Worm (Caenorhabditis elegans): ENCODE results near the gene K08D8.2.
"Not testable (repeated sequence)": the region's sequence is repeated elsewhere in the genome, so short reads cannot be mapped to it uniquely, and the experiment has no call there.

The K08D8.2 gene

ce11 chrIV:12902430-12903110 is at the start of gene K08D8.2:
Gene K08D8.2 (plus strand): TSS chrIV:12903060.
- no peak for TF ChIP-seq unc-62 (GFP tag; optimal IDR thresholded peaks at IDR 0.05)

- TF ChIP-seq unc-62 (GFP tag; optimal IDR thresholded peaks at IDR 0.05), result no peak
Measured at ce11 chrIV:12854372-12855114, 48.3 kb upstream of the K08D8.2 start.

DNA sequence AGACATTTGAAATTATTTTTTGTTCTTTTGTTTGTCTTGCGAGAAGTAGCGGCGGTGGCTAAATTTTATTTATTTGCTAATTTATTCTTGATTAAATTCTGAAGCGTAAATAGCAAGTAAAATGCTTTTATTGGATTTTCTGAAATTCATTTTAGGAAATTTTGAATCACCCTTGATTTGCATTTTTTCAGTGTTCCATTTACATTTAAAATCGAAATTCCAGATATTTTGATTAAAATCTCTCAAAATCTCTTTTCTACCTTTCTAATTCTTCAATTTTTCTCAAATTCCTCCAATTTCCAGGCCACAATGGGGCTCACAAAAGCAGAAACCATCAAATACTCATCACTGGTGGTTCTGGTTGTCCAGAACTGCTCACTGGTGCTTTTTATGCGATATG is 47.6 kb upstream of the K08D8.2 start, which contains the start of gene nstp-5:
Gene nstp-5 (plus strand): TSS at position 301 of the 400 bp plus-strand sequence.
- TF ChIP-seq unc-62 (GFP tag; optimal IDR thresholded peaks at IDR 0.05), result no peak

- no peak for TF ChIP-seq unc-62 (GFP tag; optimal IDR thresholded peaks at IDR 0.05)
Measured at ce11 chrIV:12859797-12860196, 43.1 kb upstream of the K08D8.2 start, which contains the start of gene gcy-18. Gene gcy-18 (plus strand): TSS chrIV:12860097.

ce11 chrIV:12865884-12866283 is 37.0 kb upstream of the K08D8.2 start, which contains the start of gene clec-186:
Gene clec-186 (plus strand): TSS chrIV:12866109.
- TF ChIP-seq unc-62 (GFP tag; optimal IDR thresholded peaks at IDR 0.05), result no peak

ce11 chrIV:12869383-12869782 is 33.5 kb upstream of the K08D8.2 start:
- TF ChIP-seq unc-62 (GFP tag; optimal IDR thresholded peaks at IDR 0.05), result no peak

DNA sequence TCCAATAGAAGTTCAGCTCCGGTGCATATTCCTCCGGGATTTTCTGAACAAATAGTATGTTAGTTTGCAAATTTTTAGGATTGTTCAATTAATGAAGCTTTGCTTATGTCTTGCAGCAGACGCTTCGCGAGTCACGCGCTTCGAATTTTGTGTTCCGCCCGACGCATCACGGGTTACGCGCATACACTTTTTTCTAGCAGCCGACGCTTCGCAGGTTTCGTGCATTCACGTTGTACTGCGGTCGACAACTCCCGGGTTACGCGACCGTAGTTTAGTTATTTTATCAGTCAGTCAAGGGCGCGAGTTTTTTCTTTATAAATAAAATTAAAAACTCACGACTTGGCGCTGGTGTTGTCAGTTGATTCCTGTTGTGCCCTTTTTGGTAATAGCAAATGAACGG is 33.0 kb upstream of the K08D8.2 start:
- no peak for TF ChIP-seq unc-62 (GFP tag; optimal IDR thresholded peaks at IDR 0.05)

DNA sequence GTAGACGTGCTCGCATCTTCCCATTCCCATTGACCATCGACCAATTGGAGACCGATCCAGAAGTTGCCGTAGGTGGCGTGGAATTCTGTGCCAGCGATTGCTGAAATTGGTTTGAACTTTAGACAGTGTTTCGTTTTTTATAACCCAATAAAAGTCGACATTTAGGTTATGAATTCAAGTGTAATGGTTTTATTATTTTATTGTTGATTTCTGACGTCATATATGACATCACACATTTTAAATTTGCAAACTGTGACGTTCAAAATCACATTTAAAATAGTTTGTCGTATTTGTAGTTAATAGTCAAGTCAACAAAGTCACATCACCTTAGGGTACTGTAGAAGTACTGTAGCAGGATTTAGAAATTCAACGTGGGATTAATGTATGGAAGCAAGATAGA is 32.5 kb upstream of the K08D8.2 start:
- TF ChIP-seq unc-62 (GFP tag; optimal IDR thresholded peaks at IDR 0.05), result no peak

DNA sequence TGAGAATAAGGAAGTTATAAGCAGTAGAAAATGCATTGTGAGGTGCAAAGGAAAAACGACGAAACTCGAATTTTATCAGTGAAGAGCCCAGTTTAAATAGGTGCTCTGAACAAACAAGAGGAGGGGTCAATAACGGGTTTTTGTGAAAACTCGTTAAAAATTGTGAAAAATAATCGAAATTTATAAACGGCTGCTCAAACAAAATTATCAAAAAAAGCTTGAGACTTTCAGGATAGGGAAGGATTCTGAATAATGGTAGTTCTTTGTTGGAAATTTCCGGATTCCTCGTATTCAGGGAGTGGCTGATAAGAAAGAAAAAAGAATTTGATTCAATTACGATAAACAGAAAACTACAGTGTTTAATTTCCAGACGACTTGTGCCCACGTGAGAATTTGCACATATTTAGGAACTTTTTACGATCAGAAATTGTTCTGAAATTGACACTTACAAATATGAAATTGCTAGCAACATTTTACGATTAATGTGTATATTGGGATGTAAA is 31.4 kb upstream of the K08D8.2 start, which contains the start of gene clec-187:
Gene clec-187 (minus strand): TSS at position 51 of the 503 bp plus-strand sequence.
- TF ChIP-seq unc-62 (GFP tag; optimal IDR thresholded peaks at IDR 0.05), result no peak

DNA sequence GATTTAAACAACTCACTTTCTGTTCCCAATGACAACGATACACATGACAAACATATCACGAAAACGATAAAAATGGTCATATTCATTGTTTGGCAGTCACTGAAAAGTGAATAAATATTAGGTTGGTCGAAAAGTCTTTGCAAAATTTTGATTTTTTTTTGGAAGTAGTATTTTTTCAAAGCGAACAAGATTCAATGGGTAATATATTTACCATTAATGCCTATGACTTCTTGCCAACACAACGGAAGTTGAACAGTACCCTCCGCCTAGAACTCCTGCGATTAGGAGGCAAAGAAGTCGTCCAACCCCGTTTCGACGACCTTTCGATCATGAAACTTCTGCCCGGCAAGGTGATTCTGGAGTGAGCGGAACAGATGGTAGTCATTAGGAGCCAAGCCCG is 27.6 kb upstream of the K08D8.2 start, which contains the start of gene ZK896.1:
Gene ZK896.1 (minus strand): TSS at position 101 of the 400 bp plus-strand sequence.
- TF ChIP-seq unc-62 (GFP tag; optimal IDR thresholded peaks at IDR 0.05), result not testable (repeated sequence)

- no peak for TF ChIP-seq unc-62 (GFP tag; optimal IDR thresholded peaks at IDR 0.05)
Measured at ce11 chrIV:12876558-12876957, 26.3 kb upstream of the K08D8.2 start.

DNA sequence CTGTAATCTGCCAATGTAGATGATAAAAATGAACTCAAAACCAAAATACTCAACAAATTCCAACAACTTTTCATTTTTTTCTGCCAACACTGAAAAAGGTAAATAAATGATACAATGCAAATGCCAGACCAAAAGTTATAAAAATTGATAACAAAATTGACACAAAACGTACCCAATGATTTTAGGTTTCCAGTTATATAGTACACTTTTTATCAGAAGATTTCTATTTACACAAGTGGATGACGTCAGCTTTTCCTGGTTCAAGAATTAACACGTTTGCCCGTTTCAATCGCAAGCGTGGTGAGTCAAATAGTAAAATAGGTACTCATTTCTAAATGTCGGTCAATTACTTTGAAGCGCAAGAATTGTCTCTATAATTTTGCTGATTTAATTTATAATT is 23.3 kb upstream of the K08D8.2 start, which contains the start of gene ZK896.5:
Gene ZK896.5 (minus strand): TSS at position 89 of the 400 bp plus-strand sequence.
- TF ChIP-seq unc-62 (GFP tag; optimal IDR thresholded peaks at IDR 0.05), result no peak

DNA sequence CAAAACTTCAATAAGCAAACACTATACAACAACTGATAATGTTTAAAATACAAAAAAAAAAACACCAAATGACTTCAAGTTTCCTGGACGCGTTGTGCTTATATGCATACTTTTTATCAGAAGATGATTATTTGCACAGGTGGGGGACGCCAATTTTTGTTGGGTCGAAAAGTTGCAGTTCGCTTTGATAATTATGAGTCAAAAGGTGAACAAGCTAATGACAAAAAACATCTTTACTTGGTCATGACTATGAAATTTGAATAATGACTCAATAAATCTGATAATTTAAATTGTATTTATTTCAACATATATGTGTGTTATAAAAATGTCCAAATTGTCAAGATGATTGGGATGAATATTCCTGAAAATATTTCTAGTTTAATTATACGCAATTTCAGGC is 19.7 kb upstream of the K08D8.2 start, which contains the start of gene ZK896.4:
Gene ZK896.4 (minus strand): TSS at position 101 of the 400 bp plus-strand sequence.
- TF ChIP-seq unc-62 (GFP tag; optimal IDR thresholded peaks at IDR 0.05), result no peak

DNA sequence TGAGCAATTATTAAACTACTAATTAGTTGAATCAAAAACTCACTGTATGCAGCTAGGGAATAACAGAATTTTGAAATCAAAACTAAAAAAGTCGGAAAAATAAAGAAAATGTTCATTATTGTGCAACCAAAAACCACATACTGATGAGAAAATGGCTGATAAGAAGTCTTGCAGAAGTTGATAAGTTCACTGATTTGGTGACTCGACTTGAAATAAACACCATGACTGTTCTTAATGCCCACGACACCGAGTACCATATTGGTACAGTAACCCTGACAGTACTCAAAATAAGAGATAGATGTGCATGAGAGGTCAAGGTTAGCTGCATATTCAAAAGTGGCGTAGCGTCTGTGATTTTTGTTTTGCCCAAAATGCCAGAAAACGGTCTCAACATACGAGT is 16.8 kb upstream of the K08D8.2 start:
- TF ChIP-seq unc-62 (GFP tag; optimal IDR thresholded peaks at IDR 0.05), result no peak

ce11 chrIV:12890445-12890844 is 12.4 kb upstream of the K08D8.2 start, which contains the start of gene K08D8.6:
Gene K08D8.6 (minus strand): TSS chrIV:12890508.
- TF ChIP-seq unc-62 (GFP tag; optimal IDR thresholded peaks at IDR 0.05), result no peak

- no peak for TF ChIP-seq unc-62 (GFP tag; optimal IDR thresholded peaks at IDR 0.05)
Measured at ce11 chrIV:12891080-12891479, 11.8 kb upstream of the K08D8.2 start.
